Worm (Caenorhabditis elegans): ENCODE results near the gene C52E2.4.
"Not testable (repeated sequence)": the region's sequence is repeated elsewhere in the genome, so short reads cannot be mapped to it uniquely, and the experiment has no call there.

The C52E2.4 gene

DNA sequence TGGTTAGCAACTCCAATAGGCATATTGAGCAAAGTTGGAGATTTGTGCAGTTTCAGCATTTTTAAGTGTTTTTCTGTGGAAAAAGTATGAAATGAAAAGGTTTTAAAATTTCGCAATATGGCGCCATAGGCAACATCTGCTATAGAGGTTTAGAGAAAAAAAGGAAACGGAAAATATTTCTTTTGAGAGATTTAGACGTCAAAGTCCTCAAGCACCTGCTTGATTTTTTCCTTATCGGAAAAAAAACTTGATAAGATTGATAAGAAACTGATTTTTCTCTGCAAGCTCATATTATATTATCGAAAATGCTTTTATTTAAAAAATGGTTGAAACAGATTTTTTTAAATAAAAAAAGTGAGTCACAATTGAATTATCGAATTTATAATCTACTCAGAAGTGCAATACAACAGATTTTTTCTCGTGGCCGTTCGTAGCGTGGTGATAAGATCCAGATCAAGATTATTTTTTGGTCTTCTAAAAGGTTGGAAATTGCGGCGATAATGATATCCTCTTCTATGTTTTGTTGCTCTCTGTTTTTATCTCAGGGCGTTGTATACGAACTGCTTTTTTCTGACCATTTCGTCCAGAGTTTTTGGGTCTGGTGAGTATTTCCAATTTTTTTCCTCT lies 22.9 kb upstream of the C52E2.4 start, which contains the start of gene fbxc-19:
Gene fbxc-19 (plus strand): TSS at position 536 of the 627 bp plus-strand sequence.
- TF ChIP-seq nhr-21 (tag; optimal IDR thresholded peaks at IDR 0.05) = peak; percentile 29
- TF ChIP-seq lsy-2 (tag; optimal IDR thresholded peaks at IDR 0.05) = peak; percentile 46 to 75
- TF ChIP-seq egl-27 (tag; optimal IDR thresholded peaks at IDR 0.05) = peak; percentile 45
- TF ChIP-seq nhr-129 (tag; optimal IDR thresholded peaks at IDR 0.05) = peak; percentile 100
- TF ChIP-seq ceh-16 (tag; optimal IDR thresholded peaks at IDR 0.05) = no peak
- no peak for TF ChIP-seq mab-5 (tag; optimal IDR thresholded peaks at IDR 0.05)
- no peak for TF ChIP-seq ztf-4 (tag; optimal IDR thresholded peaks at IDR 0.05)
- TF ChIP-seq ceh-82 (tag; optimal IDR thresholded peaks at IDR 0.05) = no peak
- no peak for TF ChIP-seq ztf-1 (GFP tag; conservative IDR thresholded peaks at IDR 0.05)
- TF ChIP-seq crh-2 (tag; optimal IDR thresholded peaks at IDR 0.05) = peak; percentile 75
- peak; percentile 44 for TF ChIP-seq F13H6.1 (tag; optimal IDR thresholded peaks at IDR 0.05)
- TF ChIP-seq dmd-4 (tag; optimal IDR thresholded peaks at IDR 0.05) = no peak
- TF ChIP-seq zag-1 (tag; optimal IDR thresholded peaks at IDR 0.05) = no peak
- peak; percentile 82 for TF ChIP-seq sma-9 (GFP tag; optimal IDR thresholded peaks at IDR 0.05)
- TF ChIP-seq sma-9 (tag; optimal IDR thresholded peaks at IDR 0.05) = no peak
- no peak for TF ChIP-seq nhr-237 (tag; optimal IDR thresholded peaks at IDR 0.05)
- TF ChIP-seq sma-3 (GFP tag; optimal IDR thresholded peaks at IDR 0.05) = no peak
- TF ChIP-seq fos-1 (tag; optimal IDR thresholded peaks at IDR 0.05) = peak; percentile 97
- TF ChIP-seq gmeb-1 (tag; optimal IDR thresholded peaks at IDR 0.05) = peak; percentile 75
- TF ChIP-seq unc-62 (GFP tag; optimal IDR thresholded peaks at IDR 0.05) = no peak
- peak; percentile 87 for TF ChIP-seq C34F6.9 (tag; optimal IDR thresholded peaks at IDR 0.05)
- peak; percentile 71 for TF ChIP-seq unc-55 (GFP tag; optimal IDR thresholded peaks at IDR 0.05)
- no peak for TF ChIP-seq lin-39 (tag; optimal IDR thresholded peaks at IDR 0.05)
- no peak for TF ChIP-seq ztf-11 (tag; optimal IDR thresholded peaks at IDR 0.05)
- no peak for TF ChIP-seq ama-1 (optimal IDR thresholded peaks at IDR 0.05)

DNA sequence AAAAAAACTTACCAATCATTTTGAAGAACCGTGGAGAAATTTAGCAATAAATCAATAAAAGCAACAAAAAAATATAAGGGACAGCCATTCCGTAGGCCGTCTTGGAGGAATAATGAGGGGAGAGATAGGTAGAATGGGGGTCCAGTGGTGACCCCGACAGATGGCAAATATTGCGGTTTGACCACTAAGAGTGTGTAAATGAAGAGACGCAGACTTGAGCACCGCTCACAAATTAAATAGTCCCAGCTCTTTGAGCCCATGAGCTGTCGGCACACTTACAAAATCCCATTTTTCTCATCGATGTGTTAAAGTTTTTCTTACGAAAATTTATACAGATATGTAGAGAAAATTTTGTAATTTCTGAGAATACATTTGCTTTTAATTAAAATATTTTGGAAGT lies 22.2 kb upstream of the C52E2.4 start, which contains the start of gene fbxa-3:
Gene fbxa-3 (minus strand): TSS at position 101 of the 400 bp plus-strand sequence.
- TF ChIP-seq nhr-77 (tag; optimal IDR thresholded peaks at IDR 0.05) (no peak), ZK546.5 (tag; optimal IDR thresholded peaks at IDR 0.05) (no peak), aly-2 (tag; optimal IDR thresholded peaks at IDR 0.05) (no peak), ama-1 (optimal IDR thresholded peaks at IDR 0.05) (no peak), sma-3 (GFP tag; optimal IDR thresholded peaks at IDR 0.05) (no peak), lin-13 (GFP tag; optimal IDR thresholded peaks at IDR 0.05) (no peak), unc-62 (GFP tag; optimal IDR thresholded peaks at IDR 0.05) (no peak), elt-1 (tag; optimal IDR thresholded peaks at IDR 0.05) (no peak), ztf-4 (tag; optimal IDR thresholded peaks at IDR 0.05) (no peak), gmeb-1 (tag; optimal IDR thresholded peaks at IDR 0.05) (no peak), lin-11 (tag; optimal IDR thresholded peaks at IDR 0.05) (no peak)

ce11 chrII:1824329-1824728 lies 18.6 kb upstream of the C52E2.4 start, which contains the start of gene math-41:
TSS of gene math-41 (plus strand) at chrII:1824629.
- not testable (repeated sequence) for TF ChIP-seq blmp-1 (tag; optimal IDR thresholded peaks at IDR 0.05; ENCODE audit: insufficient read depth); elt-3 (tag; optimal IDR thresholded peaks at IDR 0.05); alr-1 (tag; optimal IDR thresholded peaks at IDR 0.05)

DNA sequence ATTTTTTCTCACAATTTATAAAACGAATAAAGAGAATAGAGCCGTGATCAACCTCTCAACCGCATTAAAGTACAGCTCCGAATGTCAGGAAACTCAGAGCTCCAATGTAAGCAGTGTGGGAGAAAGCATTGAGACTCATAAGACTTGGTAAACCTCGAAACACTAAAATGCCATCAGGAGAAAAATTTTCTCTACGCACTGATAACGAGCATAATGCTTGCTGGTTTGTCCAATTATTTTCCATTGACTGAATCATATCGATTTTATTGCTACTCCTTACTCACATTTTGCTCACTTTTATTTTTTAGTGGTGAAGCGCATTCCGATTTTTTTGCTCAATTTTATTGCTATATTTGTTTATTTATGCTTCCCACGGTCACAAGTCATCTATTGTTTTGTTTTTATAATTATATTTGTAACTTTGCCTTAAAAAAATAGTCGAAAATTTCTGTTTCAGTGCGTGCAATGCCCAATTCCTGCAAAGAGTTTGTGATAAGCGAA lies 12.7 kb upstream of the C52E2.4 start, which contains the start of gene math-40:
Gene math-40 (plus strand): TSS at position 451 of the 501 bp plus-strand sequence.
- no peak for TF ChIP-seq nhr-237 (tag; optimal IDR thresholded peaks at IDR 0.05)
- no peak for TF ChIP-seq F13H6.1 (tag; optimal IDR thresholded peaks at IDR 0.05)
- peak; percentile 80 for TF ChIP-seq fos-1 (tag; optimal IDR thresholded peaks at IDR 0.05)
- no peak for TF ChIP-seq unc-55 (GFP tag; optimal IDR thresholded peaks at IDR 0.05)
- no peak for TF ChIP-seq sma-3 (GFP tag; optimal IDR thresholded peaks at IDR 0.05)

DNA sequence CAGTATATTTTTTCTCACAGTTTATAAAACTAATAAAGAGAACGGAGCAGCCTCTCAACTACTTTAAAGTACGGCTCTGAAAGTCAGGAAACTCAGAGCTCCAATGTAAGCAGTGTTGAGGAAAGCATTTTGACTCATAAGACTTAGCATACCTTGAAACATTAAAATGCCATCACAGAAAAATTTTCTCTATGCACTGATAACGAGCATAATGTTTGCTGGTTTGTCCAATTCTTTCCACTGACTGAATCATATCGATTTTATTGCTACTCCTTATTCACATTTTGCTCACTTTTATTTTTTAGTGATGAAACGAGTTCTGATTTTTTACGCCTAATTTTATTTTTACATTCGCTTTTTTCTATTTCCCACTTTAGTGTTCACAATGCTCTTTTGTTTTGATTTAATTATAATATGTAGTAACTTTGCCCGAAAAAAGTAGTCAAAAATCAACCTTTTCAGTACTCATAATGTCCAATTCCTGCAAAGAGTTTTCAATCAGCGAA lies 11.0 kb upstream of the C52E2.4 start, which contains the start of gene math-39:
Gene math-39 (plus strand): TSS at position 456 of the 506 bp plus-strand sequence.
- TF ChIP-seq ceh-16 (tag; optimal IDR thresholded peaks at IDR 0.05) (no peak), fos-1 (tag; optimal IDR thresholded peaks at IDR 0.05) (peak; percentile 73)

Data from whole organism, L2 larva.